Worm (Caenorhabditis elegans): Measurements from ENCODE around the gene str-170.

DNA sequence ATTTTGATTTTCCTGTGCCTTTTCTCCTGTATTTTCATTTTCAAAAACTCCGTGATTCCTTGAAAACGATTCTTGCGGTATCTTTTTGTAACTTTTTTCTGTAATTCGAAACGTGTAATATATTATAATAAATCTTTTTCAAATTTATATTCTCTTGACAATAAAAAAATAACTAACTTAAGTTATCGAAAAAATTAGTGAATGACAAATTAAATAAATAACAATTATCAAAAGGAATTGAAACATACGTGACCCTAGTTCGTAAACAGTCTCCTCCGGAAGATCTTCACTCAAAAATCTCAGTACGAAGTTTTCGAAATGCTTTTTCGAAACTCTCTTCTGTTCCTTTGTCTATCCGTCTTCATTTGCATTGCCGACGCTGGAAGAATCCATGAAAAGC is 13.3 kb downstream of the str-170 start, which contains the start of gene T08B6.9:
- TF ChIP-seq M03D4.4 (tag; optimal IDR thresholded peaks at IDR 0.05) (no peak), ceh-43 (GFP tag; optimal IDR thresholded peaks at IDR 0.05) (no peak), snpc-4 (tag; optimal IDR thresholded peaks at IDR 0.05) (no peak), lsy-2 (tag; optimal IDR thresholded peaks at IDR 0.05) (no peak), elt-3 (tag; optimal IDR thresholded peaks at IDR 0.05) (no peak), unc-62 (GFP tag; optimal IDR thresholded peaks at IDR 0.05) (no peak), ham-2 (GFP tag; optimal IDR thresholded peaks at IDR 0.05) (no peak), elt-1 (tag; optimal IDR thresholded peaks at IDR 0.05; ENCODE audit: borderline replicate concordance, insufficient read depth) (no peak), bed-3 (GFP tag; optimal IDR thresholded peaks at IDR 0.05) (no peak), blmp-1 (tag; optimal IDR thresholded peaks at IDR 0.05) (no peak), lin-13 (tag; optimal IDR thresholded peaks at IDR 0.05) (no peak), mab-5 (tag; optimal IDR thresholded peaks at IDR 0.05) (no peak), nhr-2 (tag; optimal IDR thresholded peaks at IDR 0.05) (no peak)
